Worm (Caenorhabditis elegans) whole organism, L4 larva: ENCODE data around the gene K11H12.6.

Source experiments
- D1046.2 ChIP-seq: fragments of 200-800 bp; sonication (Bioruptor generic); IDR thresholded peaks from 2 replicates; pipeline ENCODE4 v1.3.6; 2022; ENCODE audit warnings: missing genetic modification characterization, missing compliant biosample characterization
- F10B5.3 ChIP-seq: sonication (generic microtip); optimal IDR thresholded peaks from 2 replicates; lab custom pipeline; 2016; ENCODE audit warnings: mild to moderate bottlenecking, missing genetic modification characterization, missing compliant biosample characterization
- T20F7.1 ChIP-seq: fragments of 200-800 bp; sonication (Bioruptor generic); optimal IDR thresholded peaks from 2 replicates; lab custom pipeline; 2018; ENCODE audit warnings: mild to moderate bottlenecking, missing genetic modification characterization, missing compliant biosample characterization
- Y75B8A.6 ChIP-seq: fragments of 200-800 bp; sonication (Bioruptor generic); IDR thresholded peaks from 2 replicates; pipeline ENCODE4 v1.3.6; 2022; ENCODE audit warnings: missing genetic modification reagents, missing genetic modification characterization, missing compliant biosample characterization
- ZK546.5 ChIP-seq, 2 experiments: sonication (generic microtip); optimal IDR thresholded peaks; 2 replicates each; lab custom pipeline; 2017; ENCODE audit warnings: missing biosample characterization in 2 of 2, missing genetic modification characterization in 2 of 2
- ama-1 ChIP-seq: fragments of 150-350 bp; optimal IDR thresholded peaks from 2 replicates; lab custom pipeline; 2014; ENCODE audit warnings: inconsistent platforms, mixed read lengths
- arid-1 ChIP-seq: fragments of 200-800 bp; sonication (Bioruptor generic); conservative IDR thresholded peaks from 2 replicates; pipeline ENCODE4 v1.3.6; 2022; ENCODE audit warnings: missing genetic modification reagents, missing genetic modification characterization, missing compliant biosample characterization
- ceh-20 ChIP-seq: fragments of 200-800 bp; sonication (Bioruptor generic); IDR thresholded peaks from 2 replicates; pipeline ENCODE4 v1.3.6; 2022; ENCODE audit warnings: missing genetic modification reagents, missing genetic modification characterization, missing compliant biosample characterization
- ceh-44 ChIP-seq: fragments of 200-800 bp; sonication (Bioruptor generic); IDR thresholded peaks from 2 replicates; pipeline ENCODE4 v1.3.6; 2022; ENCODE audit warnings: missing genetic modification reagents, missing genetic modification characterization, missing compliant biosample characterization
- ces-1 ChIP-seq: fragments of 150-350 bp; sonication (generic microtip); optimal IDR thresholded peaks from 4 replicates; lab custom pipeline; 2014; ENCODE audit warnings: missing biosample characterization, missing genetic modification reagents, missing genetic modification characterization
- daf-12 ChIP-seq: fragments of 150-350 bp; optimal IDR thresholded peaks from 2 replicates; lab custom pipeline; 2014; ENCODE audit warnings: missing biosample characterization, missing genetic modification reagents, missing genetic modification characterization
- daf-19 ChIP-seq: fragments of 200-800 bp; sonication (Bioruptor generic); conservative IDR thresholded peaks from 2 replicates; pipeline ENCODE4 v1.3.6; 2022; ENCODE audit warnings: missing genetic modification characterization, missing compliant biosample characterization
- dmd-6 ChIP-seq: fragments of 200-800 bp; sonication (Bioruptor generic); IDR thresholded peaks from 2 replicates; pipeline ENCODE4 v1.3.6; 2022; ENCODE audit warnings: missing genetic modification reagents, missing genetic modification characterization, missing compliant biosample characterization
- dmd-9 ChIP-seq: fragments of 200-800 bp; sonication (Bioruptor generic); IDR thresholded peaks from 2 replicates; pipeline ENCODE4 v1.3.6; 2022; ENCODE audit warnings: missing genetic modification reagents, missing genetic modification characterization, missing compliant biosample characterization
- fkh-10 ChIP-seq: fragments of 150-350 bp; optimal IDR thresholded peaks from 2 replicates; lab custom pipeline; 2014; ENCODE audit warnings: missing biosample characterization, missing genetic modification reagents, missing genetic modification characterization
- hif-1 ChIP-seq, 2 experiments: sonication (generic microtip); optimal IDR thresholded peaks; 2 replicates each; lab custom pipeline; 2016 to 2017; ENCODE audit warnings: missing compliant biosample characterization in 2 of 2, missing genetic modification characterization in 2 of 2, missing genetic modification reagents in 2 of 2, missing genotype in 2 of 2, mild to moderate bottlenecking in 1 of 2
- hlh-30 ChIP-seq: sonication (generic microtip); optimal IDR thresholded peaks from 2 replicates; lab custom pipeline; 2017; ENCODE audit warnings: antibody characterized with exemption, mild to moderate bottlenecking, missing genetic modification characterization, missing compliant biosample characterization; ENCODE audit not compliant: insufficient read depth
- lin-29 ChIP-seq: fragments of 200-800 bp; sonication (Bioruptor generic); IDR thresholded peaks from 2 replicates; pipeline ENCODE4 v1.3.6; 2022; ENCODE audit warnings: missing genetic modification reagents, missing genetic modification characterization, missing compliant biosample characterization
- lin-38 ChIP-seq: fragments of 200-800 bp; sonication (Bioruptor generic); IDR thresholded peaks from 2 replicates; pipeline ENCODE4 v1.3.6; 2022; ENCODE audit warnings: missing genetic modification reagents, missing genetic modification characterization, missing compliant biosample characterization
- lin-39 ChIP-seq: fragments of 150-350 bp; optimal IDR thresholded peaks from 2 replicates; lab custom pipeline; 2014; ENCODE audit warnings: missing biosample characterization, missing genetic modification reagents, missing genetic modification characterization
- madf-9 ChIP-seq: fragments of 200-800 bp; sonication (Bioruptor generic); conservative IDR thresholded peaks from 2 replicates; pipeline ENCODE4 v1.3.6; 2022; ENCODE audit warnings: missing genetic modification reagents, missing genetic modification characterization, missing compliant biosample characterization
- mdl-1 ChIP-seq, 2 experiments: fragments of 150-350 bp in 1 of 2; sonication (generic microtip) in 1 of 2; optimal IDR thresholded peaks; 2 replicates each; lab custom pipeline; 2014 to 2017; ENCODE audit warnings: missing biosample characterization in 2 of 2, missing genetic modification characterization in 2 of 2
- mdt-29 ChIP-seq: fragments of 200-800 bp; sonication (Bioruptor generic); IDR thresholded peaks from 2 replicates; pipeline ENCODE4 v1.3.6; 2022; ENCODE audit warnings: missing genetic modification reagents, missing genetic modification characterization, missing compliant biosample characterization
- mep-1 ChIP-seq: fragments of 150-350 bp; sonication (generic microtip); optimal IDR thresholded peaks from 3 replicates; lab custom pipeline; 2014; ENCODE audit warnings: missing biosample characterization, missing genetic modification characterization
- mxl-3 ChIP-seq: fragments of 200-800 bp; sonication (Bioruptor generic); optimal IDR thresholded peaks from 2 replicates; lab custom pipeline; 2018; ENCODE audit warnings: mild to moderate bottlenecking, missing genetic modification characterization, missing compliant biosample characterization
- nhr-10 ChIP-seq: fragments of 150-350 bp; optimal IDR thresholded peaks from 2 replicates; lab custom pipeline; 2014; ENCODE audit warnings: missing biosample characterization, missing genetic modification characterization
- nhr-102 ChIP-seq: sonication (generic microtip); optimal IDR thresholded peaks from 2 replicates; lab custom pipeline; 2016; ENCODE audit warnings: mild to moderate bottlenecking, missing genetic modification characterization, moderate library complexity, missing compliant biosample characterization
- nhr-25 ChIP-seq: sonication (generic microtip); optimal IDR thresholded peaks from 2 replicates; lab custom pipeline; 2017; ENCODE audit warnings: missing genetic modification characterization, mild to moderate bottlenecking, missing compliant biosample characterization, antibody characterized with exemption, moderate library complexity, borderline replicate concordance; ENCODE audit not compliant: insufficient read depth
- nhr-28 ChIP-seq: fragments of 150-350 bp; optimal IDR thresholded peaks from 2 replicates; lab custom pipeline; 2014; ENCODE audit warnings: missing biosample characterization, missing genetic modification characterization
- nhr-41 ChIP-seq: fragments of 200-800 bp; sonication (Bioruptor generic); IDR thresholded peaks from 2 replicates; pipeline ENCODE4 v1.3.6; 2022; ENCODE audit warnings: missing genetic modification reagents, missing genetic modification characterization, missing compliant biosample characterization
- nhr-48 ChIP-seq: sonication (generic microtip); optimal IDR thresholded peaks from 2 replicates; lab custom pipeline; 2016; ENCODE audit warnings: mild to moderate bottlenecking, missing genetic modification characterization, missing compliant biosample characterization
- nhr-76 ChIP-seq: fragments of 150-350 bp; optimal IDR thresholded peaks from 2 replicates; lab custom pipeline; 2014; ENCODE audit warnings: missing biosample characterization, missing genetic modification characterization
- php-3 ChIP-seq: fragments of 200-800 bp; sonication (Bioruptor generic); IDR thresholded peaks from 2 replicates; pipeline ENCODE4 v1.3.6; 2022; ENCODE audit warnings: missing genetic modification reagents, missing genetic modification characterization, missing compliant biosample characterization
- pqm-1 ChIP-seq: sonication (generic microtip); optimal IDR thresholded peaks from 2 replicates; lab custom pipeline; 2017; ENCODE audit warnings: missing biosample characterization, missing genetic modification characterization
- rbr-2 ChIP-seq: sonication (generic microtip); optimal IDR thresholded peaks from 2 replicates; lab custom pipeline; 2016; ENCODE audit warnings: missing genotype, missing genetic modification characterization, missing compliant biosample characterization
- saeg-2 ChIP-seq: fragments of 200-800 bp; sonication (Bioruptor generic); IDR thresholded peaks from 2 replicates; pipeline ENCODE4 v1.3.6; 2022; ENCODE audit warnings: missing genetic modification reagents, missing genetic modification characterization, missing compliant biosample characterization
- sdz-12 ChIP-seq: fragments of 200-800 bp; sonication (Bioruptor generic); optimal IDR thresholded peaks from 2 replicates; lab custom pipeline; 2018; ENCODE audit warnings: mild to moderate bottlenecking, missing genetic modification characterization, missing compliant biosample characterization
- set-16 ChIP-seq: fragments of 200-800 bp; sonication (Bioruptor generic); IDR thresholded peaks from 2 replicates; pipeline ENCODE4 v1.3.6; 2022; ENCODE audit warnings: missing genetic modification reagents, missing genetic modification characterization, missing compliant biosample characterization
- skn-1 ChIP-seq: fragments of 150-350 bp; optimal IDR thresholded peaks from 2 replicates; lab custom pipeline; 2014; ENCODE audit warnings: missing biosample characterization, missing genetic modification characterization
- spr-1 ChIP-seq: sonication (generic microtip); optimal IDR thresholded peaks from 2 replicates; lab custom pipeline; 2016; ENCODE audit warnings: mild to moderate bottlenecking, missing genetic modification characterization, missing compliant biosample characterization
- spr-3 ChIP-seq: fragments of 200-800 bp; sonication (Bioruptor generic); optimal IDR thresholded peaks from 2 replicates; lab custom pipeline; 2018; ENCODE audit warnings: mild to moderate bottlenecking, missing genetic modification characterization, missing compliant biosample characterization
- tag-97 ChIP-seq: fragments of 200-800 bp; sonication (Bioruptor generic); IDR thresholded peaks from 2 replicates; pipeline ENCODE4 v1.3.6; 2022; ENCODE audit warnings: missing genetic modification characterization, missing compliant biosample characterization
- tra-1 ChIP-seq: fragments of 200-800 bp; sonication (Bioruptor generic); IDR thresholded peaks from 2 replicates; pipeline ENCODE4 v1.3.6; 2022; ENCODE audit warnings: missing genetic modification reagents, missing genetic modification characterization, missing compliant biosample characterization
- unc-130 ChIP-seq: sonication (generic microtip); optimal IDR thresholded peaks from 2 replicates; lab custom pipeline; 2016; ENCODE audit warnings: missing genetic modification reagents, missing genetic modification characterization, missing compliant biosample characterization
- unc-39 ChIP-seq: sonication (generic microtip); optimal IDR thresholded peaks from 2 replicates; lab custom pipeline; 2017; ENCODE audit warnings: missing biosample characterization, missing genetic modification characterization
- unc-62 ChIP-seq, 3 experiments: fragments of 150-350 bp in 1 of 3; sonication (generic microtip); optimal IDR thresholded peaks in 2 of 3; peaks in 1 of 3; 1 replicate in 1 of 3; 2 replicates in 2 of 3; lab custom pipeline; 2014 to 2017; ENCODE audit warnings: missing biosample characterization in 3 of 3, missing genetic modification characterization in 3 of 3, missing genetic modification reagents in 3 of 3, missing genotype in 1 of 3
- vab-7 ChIP-seq: fragments of 200-800 bp; sonication (Bioruptor generic); IDR thresholded peaks from 2 replicates; pipeline ENCODE4 v1.3.6; 2022; ENCODE audit warnings: missing genetic modification reagents, missing genetic modification characterization, missing compliant biosample characterization
- zag-1 ChIP-seq: fragments of 150-350 bp; optimal IDR thresholded peaks from 2 replicates; lab custom pipeline; 2014; ENCODE audit warnings: missing biosample characterization, missing genetic modification characterization
- zfp-2 ChIP-seq: sonication (generic microtip); optimal IDR thresholded peaks from 2 replicates; lab custom pipeline; 2016; ENCODE audit warnings: mild to moderate bottlenecking, missing genetic modification characterization, missing compliant biosample characterization
- ztf-11 ChIP-seq: fragments of 150-350 bp; optimal IDR thresholded peaks from 2 replicates; lab custom pipeline; 2014; ENCODE audit warnings: missing biosample characterization, missing genetic modification characterization
- ztf-7 ChIP-seq: fragments of 150-350 bp; optimal IDR thresholded peaks from 2 replicates; lab custom pipeline; 2014; ENCODE audit warnings: missing biosample characterization, missing genetic modification characterization

K11H12.6 gene

DNA sequence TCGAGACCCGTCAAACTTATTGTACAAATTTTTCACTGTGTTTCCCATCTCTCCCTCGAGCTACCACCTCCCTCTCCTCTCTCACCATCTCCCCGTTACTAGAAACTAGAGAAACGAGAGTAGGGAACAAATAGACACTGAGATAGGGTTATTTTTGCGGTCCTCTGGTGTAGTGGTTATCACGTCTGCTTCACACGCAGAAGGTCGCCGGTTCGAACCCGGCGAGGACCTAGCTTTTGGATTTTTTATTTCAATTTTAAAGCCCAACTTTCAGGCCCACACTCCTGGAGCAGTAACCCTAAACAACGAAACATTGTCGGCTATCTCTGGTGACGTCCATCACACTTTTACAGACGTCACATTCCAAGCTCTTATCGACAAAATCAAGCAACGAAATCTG, 46.8 kb upstream of the K11H12.6 start (continued):
- TF ChIP-seq saeg-2 = no peak
- TF ChIP-seq sdz-12 (GFP tag; lab: Kevin White, UChicago) = no peak
- TF ChIP-seq unc-62 (GFP tag; optimal IDR thresholded peaks at IDR 0.05 in 1 of 2; lab: Kevin White, UChicago) = peak in 1 of 2 experiments; percentile 55
- TF ChIP-seq unc-62 (tag; optimal IDR thresholded peaks at IDR 0.05; lab: Kevin White, UChicago) = no peak
- no peak for TF ChIP-seq zfp-2 (tag; lab: Kevin White, UChicago)
- peak; percentile 63; the same call in 1 of the 2 replicates for TF ChIP-seq arid-1 (GFP tag; lab: Robert Waterston, UW)
- TF ChIP-seq nhr-41 = no peak
- no peak for TF ChIP-seq mep-1 (tag; lab: Kevin White, UChicago)
- TF ChIP-seq unc-39 (tag; lab: Kevin White, UChicago) = no peak
- peak; percentile 67; the same call in 1 of the 2 replicates for TF ChIP-seq madf-9 (GFP tag; lab: Robert Waterston, UW)
- TF ChIP-seq nhr-102 (tag; lab: Kevin White, UChicago) = no peak
- TF ChIP-seq ztf-7 (tag; lab: Kevin White, UChicago) = peak; percentile 24
- peak; percentile 62 for TF ChIP-seq tra-1
- TF ChIP-seq ceh-20 (GFP tag; lab: Robert Waterston, UW) = 0 out of 2 replicates have a peak, but pooled peaks have one; percentile 30
- TF ChIP-seq tag-97 (GFP tag; lab: Robert Waterston, UW) = no peak
- peak; percentile 21 for TF ChIP-seq nhr-48 (tag; lab: Kevin White, UChicago)
- no peak for TF ChIP-seq ZK546.5 (tag; optimal IDR thresholded peaks at IDR 0.05; lab: Kevin White, UChicago)
- TF ChIP-seq mdt-29 = no peak
- no peak for TF ChIP-seq lin-38 (GFP tag; lab: Robert Waterston, UW)
- peak; percentile 16 for TF ChIP-seq unc-130 (GFP tag; lab: Kevin White, UChicago)
- TF ChIP-seq nhr-10 = no peak
- TF ChIP-seq mxl-3 (GFP tag; lab: Kevin White, UChicago) = peak; percentile 20
- TF ChIP-seq mdl-1 (tag; optimal IDR thresholded peaks at IDR 0.05; lab: Kevin White, UChicago) = peak in 1 of 2 experiments; percentile 13
- peak; percentile 70 for TF ChIP-seq spr-3 (GFP tag; lab: Kevin White, UChicago)
- peak; percentile 31 for TF ChIP-seq spr-1
- TF ChIP-seq nhr-25 (tag; lab: Kevin White, UChicago) = no peak
- 0 out of 2 replicates have a peak, but pooled peaks have one; percentile 35 for TF ChIP-seq ceh-44 (GFP tag; lab: Robert Waterston, UW)
- TF ChIP-seq dmd-9 (GFP tag; lab: Robert Waterston, UW) = peak; percentile 71
- peak; percentile 61 for TF ChIP-seq dmd-6 (GFP tag; lab: Robert Waterston, UW)
- no peak for TF ChIP-seq ama-1 (lab: Kevin White, UChicago)
- TF ChIP-seq nhr-28 (tag; lab: Kevin White, UChicago) = no peak
- no peak for TF ChIP-seq lin-29
- TF ChIP-seq rbr-2 (tag; lab: Kevin White, UChicago) = peak; percentile 65
- TF ChIP-seq fkh-10 (GFP tag; lab: Kevin White, UChicago) = no peak
- no peak for TF ChIP-seq lin-39 (tag; lab: Kevin White, UChicago)
- peak; percentile 58; the same call in 1 of the 2 replicates for TF ChIP-seq php-3 (GFP tag; lab: Robert Waterston, UW)
- TF ChIP-seq ztf-11 (tag; lab: Kevin White, UChicago) = no peak
- no peak for TF ChIP-seq nhr-76 (tag; lab: Kevin White, UChicago)
- TF ChIP-seq F10B5.3 (tag; lab: Kevin White, UChicago) = no peak
- TF ChIP-seq Y75B8A.6 (GFP tag; lab: Robert Waterston, UW) = no peak
- no peak for TF ChIP-seq ces-1 (GFP tag; lab: Kevin White, UChicago)
- peak in 1 of 2 experiments; percentile 43 for TF ChIP-seq hif-1 (tag; optimal IDR thresholded peaks at IDR 0.05; lab: Kevin White, UChicago)
- TF ChIP-seq daf-12 = no peak
- no peak for TF ChIP-seq skn-1 (tag; lab: Kevin White, UChicago)
- TF ChIP-seq set-16 (GFP tag; lab: Robert Waterston, UW) = no peak
- TF ChIP-seq T20F7.1 = no peak
- peak; percentile 65; the same call in 1 of the 2 replicates for TF ChIP-seq vab-7
- TF ChIP-seq D1046.2 (GFP tag; lab: Robert Waterston, UW) = 0 out of 2 replicates have a peak, but pooled peaks have one; percentile 50
- no peak for TF ChIP-seq zag-1 (tag; lab: Kevin White, UChicago)
- TF ChIP-seq daf-19 (GFP tag; lab: Robert Waterston, UW) = 0 out of 2 replicates have a peak, but pooled peaks have one; percentile 43
- TF ChIP-seq hlh-30 = no peak
- TF ChIP-seq pqm-1 (tag; lab: Kevin White, UChicago) = no peak
